Worm (Caenorhabditis elegans) whole organism, mixed stage, embryonic: Measurements from ENCODE around the gene clec-245.
A peak's percentile ranks its signal among the peaks of the same experiment; 100 is the strongest.

Experiments used
- M03D4.4 ChIP-seq: sonication (generic microtip); optimal IDR thresholded peaks from 2 replicates; lab custom pipeline; 2017; ENCODE audit warnings: mild to moderate bottlenecking, missing genetic modification characterization, missing compliant biosample characterization
- bed-3 ChIP-seq: fragments of 200-800 bp; sonication (Bioruptor generic); optimal IDR thresholded peaks from 3 replicates; lab custom pipeline; 2018; ENCODE audit warnings: mild to moderate bottlenecking, missing genetic modification characterization, moderate library complexity, missing compliant biosample characterization
- blmp-1 ChIP-seq: fragments of 150-350 bp; optimal IDR thresholded peaks from 2 replicates; lab custom pipeline; 2014; ENCODE audit warnings: missing biosample characterization, missing genetic modification characterization
- ceh-39 ChIP-seq: fragments of 150-350 bp; optimal IDR thresholded peaks from 2 replicates; lab custom pipeline; 2014; ENCODE audit warnings: missing biosample characterization, missing genetic modification characterization
- ceh-43 ChIP-seq: fragments of 200-800 bp; sonication (Bioruptor generic); optimal IDR thresholded peaks from 2 replicates; lab custom pipeline; 2018; ENCODE audit warnings: mild to moderate bottlenecking, missing genetic modification characterization, moderate library complexity, missing compliant biosample characterization
- ces-1 ChIP-seq: fragments of 150-350 bp; optimal IDR thresholded peaks from 2 replicates; lab custom pipeline; 2014; ENCODE audit warnings: missing biosample characterization, missing genetic modification reagents, missing genetic modification characterization
- cnd-1 ChIP-seq: fragments of 200-800 bp; sonication (Bioruptor generic); optimal IDR thresholded peaks from 2 replicates; lab custom pipeline; 2018; ENCODE audit warnings: mild to moderate bottlenecking, missing genetic modification characterization, missing compliant biosample characterization
- drap-1 ChIP-seq: fragments of 200-800 bp; sonication (Bioruptor generic); optimal IDR thresholded peaks from 3 replicates; lab custom pipeline; 2018; ENCODE audit warnings: mild to moderate bottlenecking, missing genetic modification characterization, missing compliant biosample characterization
- elt-1 ChIP-seq: sonication (generic microtip); optimal IDR thresholded peaks from 2 replicates; lab custom pipeline; 2017; ENCODE audit warnings: missing genetic modification characterization, mild to moderate bottlenecking, missing compliant biosample characterization, antibody characterized with exemption, moderate library complexity, borderline replicate concordance; ENCODE audit not compliant: insufficient read depth
- elt-3 ChIP-seq: fragments of 150-350 bp; optimal IDR thresholded peaks from 2 replicates; lab custom pipeline; 2014; ENCODE audit warnings: missing biosample characterization, missing genetic modification characterization
- flh-1 ChIP-seq: fragments of 200-800 bp; sonication (Bioruptor generic); optimal IDR thresholded peaks from 2 replicates; lab custom pipeline; 2018; ENCODE audit warnings: mild to moderate bottlenecking, missing genetic modification characterization, moderate library complexity, missing compliant biosample characterization
- ham-2 ChIP-seq: fragments of 200-800 bp; sonication (Bioruptor generic); optimal IDR thresholded peaks from 2 replicates; lab custom pipeline; 2018; ENCODE audit warnings: mild to moderate bottlenecking, missing genetic modification characterization, missing compliant biosample characterization
- hlh-1 ChIP-seq: fragments of 150-350 bp; optimal IDR thresholded peaks from 2 replicates; lab custom pipeline; 2014; ENCODE audit warnings: missing biosample characterization, missing genetic modification reagents, missing genetic modification characterization
- lin-32 ChIP-seq: fragments of 200-800 bp; sonication (Bioruptor generic); optimal IDR thresholded peaks from 2 replicates; lab custom pipeline; 2018; ENCODE audit warnings: mild to moderate bottlenecking, missing genetic modification characterization, missing compliant biosample characterization
- lsy-2 ChIP-seq: fragments of 150-350 bp; optimal IDR thresholded peaks from 2 replicates; lab custom pipeline; 2014; ENCODE audit warnings: missing biosample characterization, missing genetic modification characterization
- mab-5 ChIP-seq: fragments of 150-350 bp; optimal IDR thresholded peaks from 2 replicates; lab custom pipeline; 2014; ENCODE audit warnings: missing biosample characterization, missing genetic modification characterization
- mep-1 ChIP-seq: fragments of 150-350 bp; optimal IDR thresholded peaks from 2 replicates; lab custom pipeline; 2017; ENCODE audit warnings: missing biosample characterization, missing genetic modification reagents, missing genetic modification characterization, inconsistent platforms
- nhr-12 ChIP-seq: fragments of 150-350 bp; optimal IDR thresholded peaks from 2 replicates; lab custom pipeline; 2014; ENCODE audit warnings: missing biosample characterization, missing genetic modification characterization
- nhr-2 ChIP-seq: fragments of 150-350 bp; optimal IDR thresholded peaks from 2 replicates; lab custom pipeline; 2014; ENCODE audit warnings: missing biosample characterization, missing genetic modification characterization
- nhr-237 ChIP-seq: fragments of 150-350 bp; optimal IDR thresholded peaks from 2 replicates; lab custom pipeline; 2014; ENCODE audit warnings: missing biosample characterization, missing genetic modification characterization
- nhr-76 ChIP-seq: sonication (generic microtip); optimal IDR thresholded peaks from 2 replicates; lab custom pipeline; 2017; ENCODE audit warnings: missing biosample characterization, missing genetic modification characterization
- pha-4 ChIP-seq: fragments of 150-350 bp; optimal IDR thresholded peaks from 2 replicates; lab custom pipeline; 2018; ENCODE audit warnings: missing biosample characterization, missing genetic modification reagents, missing genetic modification characterization
- sem-2 ChIP-seq: fragments of 200-800 bp; sonication (Bioruptor generic); optimal IDR thresholded peaks from 2 replicates; lab custom pipeline; 2018; ENCODE audit warnings: mild to moderate bottlenecking, missing genetic modification characterization, missing compliant biosample characterization
- snpc-4 ChIP-seq: fragments of 150-350 bp; optimal IDR thresholded peaks from 2 replicates; lab custom pipeline; 2014; ENCODE audit warnings: missing biosample characterization, missing genetic modification characterization
- tbx-8 ChIP-seq: fragments of 200-800 bp; sonication (Bioruptor generic); optimal IDR thresholded peaks from 2 replicates; lab custom pipeline; 2018; ENCODE audit warnings: mild to moderate bottlenecking, missing genetic modification characterization, moderate library complexity, missing compliant biosample characterization
- unc-120 ChIP-seq: sonication (generic microtip); optimal IDR thresholded peaks from 2 replicates; lab custom pipeline; 2017; ENCODE audit warnings: missing genetic modification characterization, missing compliant biosample characterization; ENCODE audit not compliant: poor library complexity, severe bottlenecking
- unc-39 ChIP-seq: fragments of 150-350 bp; optimal IDR thresholded peaks from 2 replicates; lab custom pipeline; 2014; ENCODE audit warnings: missing biosample characterization, missing genetic modification characterization
- zip-8 ChIP-seq: fragments of 150-350 bp; optimal IDR thresholded peaks from 2 replicates; lab custom pipeline; 2014; ENCODE audit warnings: missing biosample characterization, missing genetic modification characterization
- ztf-11 ChIP-seq: fragments of 150-350 bp; optimal IDR thresholded peaks from 2 replicates; lab custom pipeline; 2014; ENCODE audit warnings: missing biosample characterization, missing genetic modification characterization

Gene clec-245

ce11 chrV:18189181-18189580 is 953 bp upstream of the clec-245 start, which contains the start of gene clec-246:
Gene clec-246, plus strand, starts transcription at chrV:18189481.
- TF ChIP-seq ces-1 (GFP tag; lab: Kevin White, UChicago) (no peak), cnd-1 (tag; lab: Kevin White, UChicago) (no peak), snpc-4 (tag; lab: Kevin White, UChicago) (no peak), lsy-2 (tag; lab: Kevin White, UChicago) (no peak), zip-8 (tag; lab: Kevin White, UChicago) (no peak), flh-1 (no peak), bed-3 (GFP tag; lab: Kevin White, UChicago) (no peak), drap-1 (GFP tag; lab: Kevin White, UChicago) (no peak), M03D4.4 (tag; lab: Kevin White, UChicago) (no peak), mep-1 (tag; lab: Kevin White, UChicago) (no peak), unc-39 (tag; lab: Kevin White, UChicago) (no peak), elt-3 (tag; lab: Kevin White, UChicago) (no peak), nhr-2 (tag; lab: Kevin White, UChicago) (no peak), nhr-12 (tag; lab: Kevin White, UChicago) (no peak)

- TF ChIP-seq zip-8 (tag; lab: Kevin White, UChicago) (no peak), ztf-11 (tag; lab: Kevin White, UChicago) (no peak), pha-4 (tag; lab: Kevin White, UChicago) (no peak), mab-5 (tag; lab: Kevin White, UChicago) (no peak), unc-120 (no peak)
These were observed 3.3 kb downstream of the clec-245 start, which contains the start of gene C31G12.3 for ce11 chrV:18184910-18185309. Gene C31G12.3, plus strand, starts transcription at chrV:18185210.

- TF ChIP-seq bed-3 (GFP tag; lab: Kevin White, UChicago) (no peak), ceh-39 (peak; percentile 16)
These were observed 8.6 kb downstream of the clec-245 start, which contains the start of gene C31G12.1 for ce11 chrV:18179663-18180062. Gene C31G12.1, plus strand, starts transcription at chrV:18179963.

- TF ChIP-seq ceh-39 (no peak), nhr-2 (tag; lab: Kevin White, UChicago) (no peak), mep-1 (tag; lab: Kevin White, UChicago) (no peak), lin-32 (GFP tag; lab: Kevin White, UChicago) (no peak), tbx-8 (GFP tag; lab: Kevin White, UChicago) (no peak), nhr-12 (tag; lab: Kevin White, UChicago) (no peak), hlh-1 (no peak), ham-2 (GFP tag; lab: Kevin White, UChicago) (no peak), sem-2 (GFP tag; lab: Kevin White, UChicago) (no peak), elt-1 (tag; lab: Kevin White, UChicago) (no peak), mab-5 (tag; lab: Kevin White, UChicago) (no peak), nhr-237 (tag; lab: Kevin White, UChicago) (no peak), blmp-1 (no peak)
These were observed 9.6 kb downstream of the clec-245 start, which contains the start of gene C31G12.4 for ce11 chrV:18178659-18179058. Gene C31G12.4, minus strand, starts transcription at chrV:18178759.

ce11 chrV:18171568-18171967 is 16.7 kb downstream of the clec-245 start, which contains the start of gene C14A6.8:
Gene C14A6.8, minus strand, starts transcription at chrV:18171668.
- TF ChIP-seq nhr-76 (no peak), bed-3 (GFP tag; lab: Kevin White, UChicago) (no peak), pha-4 (tag; lab: Kevin White, UChicago) (no peak), sem-2 (GFP tag; lab: Kevin White, UChicago) (no peak), ceh-43 (no peak)

DNA sequence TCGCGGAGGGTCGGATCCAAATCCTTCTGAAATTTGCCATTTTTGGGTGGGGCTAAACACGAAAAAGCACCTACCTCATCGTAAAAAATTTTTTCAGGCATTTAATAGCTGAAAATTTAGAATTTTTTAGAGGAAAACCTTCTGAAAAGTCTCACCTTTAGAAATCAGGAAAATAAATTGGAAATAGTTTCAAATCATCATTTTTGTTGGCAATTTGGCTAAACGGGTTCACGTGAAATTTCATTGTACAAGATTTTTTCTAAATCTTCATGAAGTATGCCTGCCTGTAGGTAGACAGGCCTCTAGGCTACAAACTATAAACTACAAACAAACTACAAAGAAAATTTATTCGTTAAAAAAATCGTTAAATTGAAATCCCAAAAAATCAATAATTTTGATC is 20.0 kb downstream of the clec-245 start, which contains the start of gene C14A6.7:
Gene C14A6.7 (minus strand): TSS at position 101 of the 400 bp plus-strand sequence.
- no peak for TF ChIP-seq unc-120
- TF ChIP-seq lsy-2 (tag; lab: Kevin White, UChicago) = no peak
- TF ChIP-seq tbx-8 (GFP tag; lab: Kevin White, UChicago) = no peak
- TF ChIP-seq snpc-4 (tag; lab: Kevin White, UChicago) = no peak
